In genomic region chr3R:19162135-19162616, dm6 we compare ENCODE assay signal across 1 fruit fly cellular context.
TF ChIP-seq lines count a peak whose summit lies in the region.

CG42359 (minus strand) TSS chr3R:19162300.
Nsun5 (minus strand) TSS chr3R:19162300.

TF ChIP-seq in whole organism, embryonic, 481 proteins besides CTCF, POLR2A, EP300 and RAD21 (continued from another document and continues in another):
- TF ChIP-seq CG31388 (GFP tag; optimal IDR thresholded peaks at IDR 0.05; lab: Kevin White, UChicago) (peak; percentile 63), Ptx1 (GFP tag; IDR thresholded peaks at IDR 0.05; lab: Robert Waterston, UW) (peak; percentile 92), CG14710 (tag; optimal IDR thresholded peaks at IDR 0.05; lab: Kevin White, UChicago) (peak; percentile 96), eyg (GFP tag; optimal IDR thresholded peaks at IDR 0.05; lab: Kevin White, UChicago) (peak; percentile 87), dysf (GFP tag; IDR thresholded peaks at IDR 0.05; lab: Robert Waterston, UW) (peak; percentile 87), bbx (GFP tag; IDR thresholded peaks at IDR 0.05; lab: Robert Waterston, UW; ENCODE audit: partially characterized antibody) (peak; percentile 88), hb (GFP tag; IDR thresholded peaks at IDR 0.05; lab: Robert Waterston, UW; ENCODE audit: partially characterized antibody) (peak; percentile 73), NK7.1 (GFP tag; optimal IDR thresholded peaks at IDR 0.05; lab: Kevin White, UChicago) (peak; percentile 65), CG11723 (GFP tag; optimal IDR thresholded peaks at IDR 0.05; lab: Kevin White, UChicago) (peak; percentile 64), ssp (GFP tag; IDR thresholded peaks at IDR 0.05; lab: Robert Waterston, UW) (peak; percentile 81), CG9797 (GFP tag; optimal IDR thresholded peaks at IDR 0.05; lab: Kevin White, UChicago) (peak; percentile 88), Ets65A (GFP tag; lab: Kevin White, UChicago) (peak; percentile 99), Bteb2 (GFP tag; optimal IDR thresholded peaks at IDR 0.05; lab: Kevin White, UChicago) (peak; percentile 92), aop (GFP tag; IDR thresholded peaks at IDR 0.05; lab: Robert Waterston, UW) (peak; percentile 61; the same call in 1 of the 2 replicates), CG4360 (GFP tag; IDR thresholded peaks at IDR 0.05; lab: Robert Waterston, UW) (peak; percentile 57; the same call in 1 of the 2 replicates), pum (GFP tag; optimal IDR thresholded peaks at IDR 0.05; lab: Kevin White, UChicago) (peak; percentile 90), stwl (tag; optimal IDR thresholded peaks at IDR 0.05; lab: Kevin White, UChicago) (peak; percentile 92), hkb (optimal IDR thresholded peaks at IDR 0.05; lab: Kevin White, UChicago) (peak; percentile 94), hkb (GFP tag; IDR thresholded peaks at IDR 0.05; lab: Robert Waterston, UW) (peak; percentile 88), CG13287 (GFP tag; IDR thresholded peaks at IDR 0.05; lab: Robert Waterston, UW; ENCODE audit: partially characterized antibody) (peak; percentile 97), HLH4C (GFP tag; IDR thresholded peaks at IDR 0.05; lab: Robert Waterston, UW; ENCODE audit: partially characterized antibody) (peak; percentile 86), CG11085 (GFP tag; IDR thresholded peaks at IDR 0.05; lab: Robert Waterston, UW) (peak; percentile 84), Doc3 (GFP tag; IDR thresholded peaks at IDR 0.05; lab: Robert Waterston, UW; ENCODE audit: partially characterized antibody) (peak; percentile 94), BEAF-32 (GFP tag; optimal IDR thresholded peaks at IDR 0.05; lab: Kevin White, UChicago) (peak; percentile 95), CrebB (tag; optimal IDR thresholded peaks at IDR 0.05; lab: Kevin White, UChicago) (peak; percentile 88), Antp (GFP tag; optimal IDR thresholded peaks at IDR 0.05; lab: Kevin White, UChicago) (peak; percentile 93), D19A (tag; optimal IDR thresholded peaks at IDR 0.05; lab: Kevin White, UChicago) (peak; percentile 81), D (optimal IDR thresholded peaks at IDR 0.05; lab: Kevin White, UChicago) (no peak), D (GFP tag; optimal IDR thresholded peaks at IDR 0.05; lab: Kevin White, UChicago) (peak; percentile 79), CG10366 (GFP tag; IDR thresholded peaks at IDR 0.05; lab: Robert Waterston, UW) (peak; percentile 91), CG13424 (tag; optimal IDR thresholded peaks at IDR 0.05; lab: Kevin White, UChicago) (peak; percentile 88), jumu (GFP tag; optimal IDR thresholded peaks at IDR 0.05; lab: Kevin White, UChicago) (peak; percentile 92), cg (GFP tag; optimal IDR thresholded peaks at IDR 0.05; lab: Kevin White, UChicago) (peak; percentile 85), CG8089 (GFP tag; optimal IDR thresholded peaks at IDR 0.05; lab: Kevin White, UChicago) (peak; percentile 85), vnd (GFP tag; IDR thresholded peaks at IDR 0.05; lab: Robert Waterston, UW; ENCODE audit: partially characterized antibody) (peak; percentile 85), CG4707 (GFP tag; optimal IDR thresholded peaks at IDR 0.05; lab: Kevin White, UChicago) (peak; percentile 62), NfI (GFP tag; optimal IDR thresholded peaks at IDR 0.05; lab: Kevin White, UChicago) (peak; percentile 88), Dip2 (GFP tag; IDR thresholded peaks at IDR 0.05; lab: Robert Waterston, UW) (no peak), Dek (tag; optimal IDR thresholded peaks at IDR 0.05; lab: Kevin White, UChicago) (peak; percentile 83), Usf (GFP tag; optimal IDR thresholded peaks at IDR 0.05; lab: Kevin White, UChicago) (peak; percentile 84), Mad (GFP tag; optimal IDR thresholded peaks at IDR 0.05; lab: Kevin White, UChicago) (peak; percentile 84), trem (tag; optimal IDR thresholded peaks at IDR 0.05; lab: Kevin White, UChicago) (peak; percentile 95), Lhr (GFP tag; optimal IDR thresholded peaks at IDR 0.05; lab: Kevin White, UChicago) (peak; percentile 88), CG6654 (GFP tag; optimal IDR thresholded peaks at IDR 0.05; lab: Kevin White, UChicago) (peak; percentile 57), ttk (GFP tag; IDR thresholded peaks at IDR 0.05; lab: Robert Waterston, UW) (peak; percentile 89), CG12769 (tag; optimal IDR thresholded peaks at IDR 0.05; lab: Kevin White, UChicago) (peak; percentile 95), vvl (GFP tag; IDR thresholded peaks at IDR 0.05; lab: Robert Waterston, UW) (peak; percentile 96), onecut (GFP tag; IDR thresholded peaks at IDR 0.05; lab: Robert Waterston, UW) (peak; percentile 58), CG17912 (GFP tag; optimal IDR thresholded peaks at IDR 0.05; lab: Kevin White, UChicago) (peak; percentile 37), CG2889 (GFP tag; IDR thresholded peaks at IDR 0.05; lab: Robert Waterston, UW) (peak; percentile 77), CHES-1-like (GFP tag; optimal IDR thresholded peaks at IDR 0.05; lab: Kevin White, UChicago) (peak; percentile 94), CG16813 (GFP tag; IDR thresholded peaks at IDR 0.05; lab: Robert Waterston, UW; ENCODE audit: partially characterized antibody) (peak; percentile 90), CG13775 (GFP tag; optimal IDR thresholded peaks at IDR 0.05; lab: Kevin White, UChicago) (peak; percentile 88), CG15269 (tag; optimal IDR thresholded peaks at IDR 0.05; lab: Kevin White, UChicago) (peak; percentile 86), Awh (GFP tag; IDR thresholded peaks at IDR 0.05; lab: Robert Waterston, UW) (peak; percentile 85), CG33213 (GFP tag; optimal IDR thresholded peaks at IDR 0.05; lab: Kevin White, UChicago) (peak; percentile 95), dm (GFP tag; optimal IDR thresholded peaks at IDR 0.05; lab: Kevin White, UChicago) (peak; percentile 98), slbo (GFP tag; IDR thresholded peaks at IDR 0.05; lab: Robert Waterston, UW) (peak; percentile 95), Dip3 (GFP tag; optimal IDR thresholded peaks at IDR 0.05; lab: Kevin White, UChicago) (peak; percentile 84), sens-2 (GFP tag; IDR thresholded peaks at IDR 0.05; lab: Robert Waterston, UW) (peak; percentile 80), Neu2 (GFP tag; optimal IDR thresholded peaks at IDR 0.05; lab: Kevin White, UChicago; ENCODE audit: borderline replicate concordance) (peak; percentile 70), schlank (tag; optimal IDR thresholded peaks at IDR 0.05; lab: Kevin White, UChicago) (peak; percentile 80), CG12942 (GFP tag; optimal IDR thresholded peaks at IDR 0.05; lab: Kevin White, UChicago) (peak; percentile 92), CG3726 (GFP tag; IDR thresholded peaks at IDR 0.05; lab: Robert Waterston, UW) (peak; percentile 82), Nf-YB (GFP tag; optimal IDR thresholded peaks at IDR 0.05; lab: Kevin White, UChicago) (peak; percentile 70), ro (GFP tag; IDR thresholded peaks at IDR 0.05; lab: Robert Waterston, UW) (peak; percentile 54; the same call in 1 of the 2 replicates), klu (GFP tag; IDR thresholded peaks at IDR 0.05; lab: Robert Waterston, UW) (peak; percentile 73), ranshi (GFP tag; IDR thresholded peaks at IDR 0.05; lab: Robert Waterston, UW) (peak; percentile 87), CG7357 (GFP tag; IDR thresholded peaks at IDR 0.05; lab: Robert Waterston, UW) (peak; percentile 58; the same call in 1 of the 3 replicates), oc (tag; optimal IDR thresholded peaks at IDR 0.05; lab: Kevin White, UChicago) (peak; percentile 87), gcm (GFP tag; optimal IDR thresholded peaks at IDR 0.05; lab: Kevin White, UChicago) (peak; percentile 71), CG4424 (GFP tag; optimal IDR thresholded peaks at IDR 0.05; lab: Kevin White, UChicago) (peak; percentile 90), Mrtf (GFP tag; IDR thresholded peaks at IDR 0.05; lab: Robert Waterston, UW) (peak; percentile 79), jing (GFP tag; optimal IDR thresholded peaks at IDR 0.05; lab: Kevin White, UChicago) (peak; percentile 75), inv (GFP tag; IDR thresholded peaks at IDR 0.05; lab: Robert Waterston, UW; ENCODE audit: partially characterized antibody) (peak; percentile 81), ems (GFP tag; optimal IDR thresholded peaks at IDR 0.05; lab: Kevin White, UChicago) (peak; percentile 94), ac (GFP tag; optimal IDR thresholded peaks at IDR 0.05; lab: Kevin White, UChicago) (no peak), Ets97D (GFP tag; optimal IDR thresholded peaks at IDR 0.05; lab: Kevin White, UChicago) (peak; percentile 92), Dad (GFP tag; optimal IDR thresholded peaks at IDR 0.05; lab: Kevin White, UChicago) (peak; percentile 85), CG10267 (tag; optimal IDR thresholded peaks at IDR 0.05; lab: Kevin White, UChicago) (peak; percentile 92), Tbp (GFP tag; optimal IDR thresholded peaks at IDR 0.05; lab: Kevin White, UChicago) (no peak), sc (optimal IDR thresholded peaks at IDR 0.05; lab: Kevin White, UChicago) (no peak), sc (GFP tag; optimal IDR thresholded peaks at IDR 0.05; lab: Kevin White, UChicago) (peak; percentile 70), HLH54F (GFP tag; optimal IDR thresholded peaks at IDR 0.05; lab: Kevin White, UChicago) (peak; percentile 94), kni (GFP tag; optimal IDR thresholded peaks at IDR 0.05; lab: Kevin White, UChicago) (peak; percentile 67), Drgx (GFP tag; IDR thresholded peaks at IDR 0.05; lab: Robert Waterston, UW) (peak; percentile 76), amos (GFP tag; IDR thresholded peaks at IDR 0.05; lab: Robert Waterston, UW; ENCODE audit: partially characterized antibody) (peak; percentile 90), CG5953 (GFP tag; IDR thresholded peaks at IDR 0.05; lab: Robert Waterston, UW) (peak; percentile 51; the same call in 1 of the 2 replicates), unpg (GFP tag; optimal IDR thresholded peaks at IDR 0.05; lab: Kevin White, UChicago) (peak; percentile 92), CG10959 (GFP tag; IDR thresholded peaks at IDR 0.05; lab: Robert Waterston, UW) (peak; percentile 82), B-H2 (GFP tag; optimal IDR thresholded peaks at IDR 0.05; lab: Kevin White, UChicago) (peak; percentile 91), CG11456 (GFP tag; IDR thresholded peaks at IDR 0.05; lab: Robert Waterston, UW) (peak; percentile 91), Atf3 (GFP tag; optimal IDR thresholded peaks at IDR 0.05; lab: Kevin White, UChicago) (peak; percentile 82), ara (GFP tag; IDR thresholded peaks at IDR 0.05; lab: Robert Waterston, UW) (peak; percentile 89), C15 (GFP tag; IDR thresholded peaks at IDR 0.05; lab: Robert Waterston, UW) (0 out of 3 replicates have a peak, but pooled peaks have one; percentile 34), CG14014 (GFP tag; IDR thresholded peaks at IDR 0.05; lab: Robert Waterston, UW) (peak; percentile 90), CG2712 (tag; optimal IDR thresholded peaks at IDR 0.05; lab: Kevin White, UChicago) (peak; percentile 94), zfh2 (GFP tag; optimal IDR thresholded peaks at IDR 0.05; lab: Kevin White, UChicago) (peak; percentile 92), CG43689 (GFP tag; IDR thresholded peaks at IDR 0.05; lab: Robert Waterston, UW) (peak; percentile 67), CG4854 (GFP tag; optimal IDR thresholded peaks at IDR 0.05; lab: Kevin White, UChicago) (peak; percentile 84), CG10462 (GFP tag; optimal IDR thresholded peaks at IDR 0.05; lab: Kevin White, UChicago) (peak; percentile 85), Ravus (GFP tag; IDR thresholded peaks at IDR 0.05; lab: Robert Waterston, UW) (peak; percentile 48; the same call in 1 of the 2 replicates), zfh1 (GFP tag; IDR thresholded peaks at IDR 0.05; lab: Robert Waterston, UW) (peak; percentile 92), TFAM (GFP tag; optimal IDR thresholded peaks at IDR 0.05; lab: Kevin White, UChicago) (peak; percentile 65), Trl (optimal IDR thresholded peaks at IDR 0.05; lab: Kevin White, UChicago) (no peak), Trl (GFP tag; optimal IDR thresholded peaks at IDR 0.05; lab: Kevin White, UChicago) (peak; percentile 93), CG6254 (GFP tag; optimal IDR thresholded peaks at IDR 0.05; lab: Kevin White, UChicago) (peak; percentile 83), az2 (GFP tag; optimal IDR thresholded peaks at IDR 0.05; lab: Kevin White, UChicago) (peak; percentile 93), org-1 (GFP tag; optimal IDR thresholded peaks at IDR 0.05; lab: Kevin White, UChicago) (peak; percentile 67), CG2129 (GFP tag; IDR thresholded peaks at IDR 0.05; lab: Robert Waterston, UW; ENCODE audit: partially characterized antibody) (peak; percentile 90), eve (GFP tag; optimal IDR thresholded peaks at IDR 0.05; lab: Kevin White, UChicago) (no peak), Bgb (GFP tag; IDR thresholded peaks at IDR 0.05; lab: Robert Waterston, UW; ENCODE audit: partially characterized antibody) (peak; percentile 91), al (GFP tag; IDR thresholded peaks at IDR 0.05; lab: Robert Waterston, UW) (peak; percentile 87), Hsf (GFP tag; optimal IDR thresholded peaks at IDR 0.05; lab: Kevin White, UChicago) (peak; percentile 95), seq (GFP tag; IDR thresholded peaks at IDR 0.05; lab: Robert Waterston, UW) (peak; percentile 81), maf-S (GFP tag; optimal IDR thresholded peaks at IDR 0.05; lab: Kevin White, UChicago) (peak; percentile 80), her (GFP tag; optimal IDR thresholded peaks at IDR 0.05; lab: Kevin White, UChicago) (peak; percentile 89), CG16863 (GFP tag; optimal IDR thresholded peaks at IDR 0.05; lab: Kevin White, UChicago) (peak; percentile 86), ab (GFP tag; optimal IDR thresholded peaks at IDR 0.05; lab: Kevin White, UChicago) (peak; percentile 36), E2f1 (GFP tag; IDR thresholded peaks at IDR 0.05; lab: Robert Waterston, UW) (peak; percentile 86), caup (GFP tag; optimal IDR thresholded peaks at IDR 0.05; lab: Kevin White, UChicago; ENCODE audit: severe bottlenecking) (peak; percentile 80), CG12659 (GFP tag; optimal IDR thresholded peaks at IDR 0.05; lab: Kevin White, UChicago) (peak; percentile 92), CG8765 (GFP tag; IDR thresholded peaks at IDR 0.05; lab: Robert Waterston, UW) (peak; percentile 81), Nf-YC (tag; optimal IDR thresholded peaks at IDR 0.05; lab: Kevin White, UChicago) (peak; percentile 82), CoRest (tag; optimal IDR thresholded peaks at IDR 0.05; lab: Kevin White, UChicago) (peak; percentile 90), CG9817 (tag; optimal IDR thresholded peaks at IDR 0.05; lab: Kevin White, UChicago) (peak; percentile 88), knrl (GFP tag; IDR thresholded peaks at IDR 0.05; lab: Robert Waterston, UW; ENCODE audit: partially characterized antibody) (peak; percentile 92), btn (GFP tag; optimal IDR thresholded peaks at IDR 0.05; lab: Kevin White, UChicago) (peak; percentile 65), Rx (GFP tag; IDR thresholded peaks at IDR 0.05; lab: Robert Waterston, UW) (peak; percentile 84)
